Worm (Caenorhabditis elegans): ENCODE measurements around the gene col-3.
A peak's percentile ranks its signal among the peaks of the same experiment; 100 is the strongest.

col-3 gene

ce11 chrIV:8847918-8848317 lies 23.3 kb downstream of the col-3 start, which contains the start of gene col-118:
Gene col-118, plus strand, starts transcription at chrIV:8848218.
- TF ChIP-seq scrt-1 (GFP tag; IDR thresholded peaks at IDR 0.05) (no peak), flt-1 (GFP tag; IDR thresholded peaks at IDR 0.05) (no peak), hmbx-1 (tag; optimal IDR thresholded peaks at IDR 0.05) (no peak), ama-1 (optimal IDR thresholded peaks at IDR 0.05) (no peak), ceh-13 (GFP tag; optimal IDR thresholded peaks at IDR 0.05) (no peak), hnd-1 (tag; optimal IDR thresholded peaks at IDR 0.05) (no peak), ceh-36 (tag; optimal IDR thresholded peaks at IDR 0.05) (no peak), tbx-37 (GFP tag; conservative IDR thresholded peaks at IDR 0.05) (no peak), B0310.2 (tag; optimal IDR thresholded peaks at IDR 0.05) (no peak), tbx-11 (GFP tag; IDR thresholded peaks at IDR 0.05) (no peak), aly-1 (tag; optimal IDR thresholded peaks at IDR 0.05) (no peak), ets-7 (tag; optimal IDR thresholded peaks at IDR 0.05) (no peak), pes-1 (GFP tag; IDR thresholded peaks at IDR 0.05) (no peak)

ce11 chrIV:8848983-8849382 lies 24.4 kb downstream of the col-3 start:
- TF ChIP-seq ama-1 (optimal IDR thresholded peaks at IDR 0.05) (no peak), pes-1 (GFP tag; IDR thresholded peaks at IDR 0.05) (no peak), ceh-13 (GFP tag; optimal IDR thresholded peaks at IDR 0.05) (no peak), tbx-11 (GFP tag; IDR thresholded peaks at IDR 0.05) (no peak), hmbx-1 (tag; optimal IDR thresholded peaks at IDR 0.05) (no peak), scrt-1 (GFP tag; IDR thresholded peaks at IDR 0.05) (no peak), hmg-4 (GFP tag; optimal IDR thresholded peaks at IDR 0.05) (no peak), tra-4 (tag; optimal IDR thresholded peaks at IDR 0.05) (no peak), hnd-1 (tag; optimal IDR thresholded peaks at IDR 0.05) (no peak), sea-1 (GFP tag; conservative IDR thresholded peaks at IDR 0.05) (no peak)

ce11 chrIV:8850807-8851206 lies 26.2 kb downstream of the col-3 start:
- TF ChIP-seq hmg-4 (GFP tag; optimal IDR thresholded peaks at IDR 0.05) (no peak), aly-1 (tag; optimal IDR thresholded peaks at IDR 0.05) (peak; percentile 48)

ce11 chrIV:8852194-8852593 lies 27.6 kb downstream of the col-3 start, which contains the start of gene alp-1:
Gene alp-1, plus strand, starts transcription at chrIV:8852494.
- TF ChIP-seq F13C5.2 (tag; optimal IDR thresholded peaks at IDR 0.05) (no peak), pes-1 (GFP tag; IDR thresholded peaks at IDR 0.05) (no peak), B0310.2 (tag; optimal IDR thresholded peaks at IDR 0.05) (no peak), ama-1 (optimal IDR thresholded peaks at IDR 0.05) (no peak), tbx-37 (GFP tag; conservative IDR thresholded peaks at IDR 0.05) (no peak), tra-4 (tag; optimal IDR thresholded peaks at IDR 0.05) (no peak), sea-1 (GFP tag; conservative IDR thresholded peaks at IDR 0.05) (no peak), tbx-11 (GFP tag; IDR thresholded peaks at IDR 0.05) (no peak), scrt-1 (GFP tag; IDR thresholded peaks at IDR 0.05) (no peak), ceh-13 (GFP tag; optimal IDR thresholded peaks at IDR 0.05) (no peak), flt-1 (GFP tag; IDR thresholded peaks at IDR 0.05) (no peak)

- no peak for TF ChIP-seq hnd-1 (tag; optimal IDR thresholded peaks at IDR 0.05)
Observed at ce11 chrIV:8853301-8853700, 28.7 kb downstream of the col-3 start.

ce11 chrIV:8855963-8856362 lies 31.4 kb downstream of the col-3 start, which contains the start of gene T11B7.5:
Gene T11B7.5, minus strand, starts transcription at chrIV:8856063.
- TF ChIP-seq ceh-13 (GFP tag; optimal IDR thresholded peaks at IDR 0.05) (no peak), flt-1 (GFP tag; IDR thresholded peaks at IDR 0.05) (no peak), tbx-37 (GFP tag; conservative IDR thresholded peaks at IDR 0.05) (no peak), hnd-1 (tag; optimal IDR thresholded peaks at IDR 0.05) (no peak), hmg-4 (GFP tag; optimal IDR thresholded peaks at IDR 0.05) (no peak)

- TF ChIP-seq scrt-1 (GFP tag; IDR thresholded peaks at IDR 0.05) (no peak), B0310.2 (tag; optimal IDR thresholded peaks at IDR 0.05) (no peak), pes-1 (GFP tag; IDR thresholded peaks at IDR 0.05) (no peak), ets-7 (tag; optimal IDR thresholded peaks at IDR 0.05) (no peak), hmbx-1 (tag; optimal IDR thresholded peaks at IDR 0.05) (no peak), flt-1 (GFP tag; IDR thresholded peaks at IDR 0.05) (no peak), ceh-13 (GFP tag; optimal IDR thresholded peaks at IDR 0.05) (no peak), tra-4 (tag; optimal IDR thresholded peaks at IDR 0.05) (no peak), tbx-37 (GFP tag; conservative IDR thresholded peaks at IDR 0.05) (no peak), sea-1 (GFP tag; conservative IDR thresholded peaks at IDR 0.05) (no peak), aly-1 (tag; optimal IDR thresholded peaks at IDR 0.05) (no peak)
Observed at ce11 chrIV:8864672-8865071, 40.1 kb downstream of the col-3 start.

- TF ChIP-seq ets-7 (tag; optimal IDR thresholded peaks at IDR 0.05) (no peak), ama-1 (optimal IDR thresholded peaks at IDR 0.05) (no peak), tra-4 (tag; optimal IDR thresholded peaks at IDR 0.05) (no peak), ceh-36 (tag; optimal IDR thresholded peaks at IDR 0.05) (no peak), aly-1 (tag; optimal IDR thresholded peaks at IDR 0.05) (no peak), F13C5.2 (tag; optimal IDR thresholded peaks at IDR 0.05) (no peak), pes-1 (GFP tag; IDR thresholded peaks at IDR 0.05) (no peak), hmbx-1 (tag; optimal IDR thresholded peaks at IDR 0.05) (no peak), tbx-37 (GFP tag; conservative IDR thresholded peaks at IDR 0.05) (no peak)
Observed at ce11 chrIV:8865343-8865742, 40.8 kb downstream of the col-3 start, which contains the start of gene C09G9.1. Gene C09G9.1, minus strand, starts transcription at chrIV:8865485.

ce11 chrIV:8866092-8866491 lies 41.5 kb downstream of the col-3 start:
- peak; percentile 30 for TF ChIP-seq hmg-4 (GFP tag; optimal IDR thresholded peaks at IDR 0.05)
- TF ChIP-seq ceh-36 (tag; optimal IDR thresholded peaks at IDR 0.05), result no peak
